Worm (Caenorhabditis elegans) whole organism, L2 larva: Measurements from ENCODE around the gene F13E9.11.

Experiments used
- C34F6.9 ChIP-seq: fragments of 150-350 bp; optimal IDR thresholded peaks from 2 replicates; lab custom pipeline; 2014; ENCODE audit warnings: missing biosample characterization, missing genetic modification characterization
- F13H6.1 ChIP-seq: sonication (generic microtip); optimal IDR thresholded peaks from 2 replicates; lab custom pipeline; 2016; ENCODE audit warnings: missing genetic modification characterization, missing compliant biosample characterization
- R02D3.7 ChIP-seq: fragments of 150-350 bp; optimal IDR thresholded peaks from 2 replicates; lab custom pipeline; 2014; ENCODE audit warnings: missing biosample characterization, missing genetic modification characterization
- Y55F3AM.14 ChIP-seq: fragments of 200-800 bp; sonication (Bioruptor generic); optimal IDR thresholded peaks from 2 replicates; lab custom pipeline; 2018; ENCODE audit warnings: mild to moderate bottlenecking, missing genetic modification characterization, missing compliant biosample characterization
- alr-1 ChIP-seq: fragments of 150-350 bp; optimal IDR thresholded peaks from 2 replicates; lab custom pipeline; 2014; ENCODE audit warnings: missing biosample characterization, missing genetic modification characterization
- aly-2 ChIP-seq: fragments of 150-350 bp; optimal IDR thresholded peaks from 2 replicates; lab custom pipeline; 2014; ENCODE audit warnings: missing biosample characterization, missing genetic modification characterization
- ama-1 ChIP-seq: fragments of 150-350 bp; optimal IDR thresholded peaks from 2 replicates; lab custom pipeline; 2018; ENCODE audit warnings: inconsistent platforms
- blmp-1 ChIP-seq: sonication (generic microtip); optimal IDR thresholded peaks from 2 replicates; lab custom pipeline; 2017; ENCODE audit warnings: missing genetic modification characterization, mild to moderate bottlenecking, missing compliant biosample characterization, antibody characterized with exemption, moderate library complexity; ENCODE audit not compliant: insufficient read depth
- ceh-82 ChIP-seq: fragments of 150-350 bp; optimal IDR thresholded peaks from 2 replicates; lab custom pipeline; 2014; ENCODE audit warnings: missing biosample characterization, missing genetic modification characterization
- crh-2 ChIP-seq: sonication (generic microtip); optimal IDR thresholded peaks from 2 replicates; lab custom pipeline; 2017; ENCODE audit warnings: missing biosample characterization, missing genetic modification characterization
- egl-27 ChIP-seq: sonication (generic microtip); optimal IDR thresholded peaks from 3 replicates; lab custom pipeline; 2017; ENCODE audit warnings: missing biosample characterization, missing genetic modification reagents, missing genetic modification characterization
- elt-1 ChIP-seq: fragments of 150-350 bp; optimal IDR thresholded peaks from 2 replicates; lab custom pipeline; 2014; ENCODE audit warnings: missing biosample characterization, missing genetic modification characterization
- elt-3 ChIP-seq: sonication (generic microtip); optimal IDR thresholded peaks from 2 replicates; lab custom pipeline; 2017; ENCODE audit warnings: missing biosample characterization, missing genetic modification characterization
- fos-1 ChIP-seq: fragments of 150-350 bp; optimal IDR thresholded peaks from 2 replicates; lab custom pipeline; 2014; ENCODE audit warnings: missing biosample characterization, missing genetic modification characterization
- lin-11 ChIP-seq: fragments of 150-350 bp; sonication (generic microtip); optimal IDR thresholded peaks from 2 replicates; lab custom pipeline; 2014; ENCODE audit warnings: missing biosample characterization, missing genetic modification characterization, inconsistent platforms, mixed read lengths
- lin-13 ChIP-seq: fragments of 150-350 bp; optimal IDR thresholded peaks from 2 replicates; lab custom pipeline; 2014; ENCODE audit warnings: missing biosample characterization, missing genetic modification reagents, missing genetic modification characterization
- lin-39 ChIP-seq: fragments of 150-350 bp; optimal IDR thresholded peaks from 2 replicates; lab custom pipeline; 2014; ENCODE audit warnings: missing biosample characterization, missing genetic modification reagents, missing genetic modification characterization
- mab-5 ChIP-seq: fragments of 150-350 bp; optimal IDR thresholded peaks from 2 replicates; lab custom pipeline; 2014; ENCODE audit warnings: missing biosample characterization, missing genetic modification characterization
- mbf-1 ChIP-seq: sonication (generic microtip); optimal IDR thresholded peaks from 2 replicates; lab custom pipeline; 2017; ENCODE audit warnings: missing biosample characterization, missing genetic modification characterization
- mdl-1 ChIP-seq, 2 experiments: fragments of 150-350 bp in 1 of 2; sonication (generic microtip) in 1 of 2; optimal IDR thresholded peaks; 2 replicates each; lab custom pipeline; 2017; ENCODE audit warnings: missing biosample characterization in 2 of 2, missing genetic modification characterization in 2 of 2
- nhr-11 ChIP-seq: fragments of 150-350 bp; optimal IDR thresholded peaks from 2 replicates; lab custom pipeline; 2014; ENCODE audit warnings: missing biosample characterization, missing genetic modification characterization
- nhr-12 ChIP-seq: fragments of 150-350 bp; optimal IDR thresholded peaks from 2 replicates; lab custom pipeline; 2014; ENCODE audit warnings: missing biosample characterization, missing genetic modification characterization
- nhr-21 ChIP-seq: fragments of 150-350 bp; optimal IDR thresholded peaks from 2 replicates; lab custom pipeline; 2014; ENCODE audit warnings: missing biosample characterization, missing genetic modification characterization
- nhr-237 ChIP-seq: fragments of 150-350 bp; optimal IDR thresholded peaks from 2 replicates; lab custom pipeline; 2014; ENCODE audit warnings: missing biosample characterization, missing genetic modification characterization
- nhr-25 ChIP-seq: fragments of 150-350 bp; sonication (generic microtip); optimal IDR thresholded peaks from 3 replicates; lab custom pipeline; 2014; ENCODE audit warnings: missing biosample characterization, missing genetic modification characterization
- nhr-77 ChIP-seq: fragments of 150-350 bp; optimal IDR thresholded peaks from 2 replicates; lab custom pipeline; 2014; ENCODE audit warnings: missing biosample characterization, missing genetic modification characterization
- sem-4 ChIP-seq: fragments of 150-350 bp; optimal IDR thresholded peaks from 2 replicates; lab custom pipeline; 2014; ENCODE audit warnings: missing biosample characterization, missing genetic modification reagents, missing genetic modification characterization
- skn-1 ChIP-seq: sonication (generic microtip); optimal IDR thresholded peaks from 2 replicates; lab custom pipeline; 2017; ENCODE audit warnings: missing biosample characterization, missing genetic modification characterization
- sma-3 ChIP-seq: sonication (generic microtip); optimal IDR thresholded peaks from 2 replicates; lab custom pipeline; 2016; ENCODE audit warnings: missing genetic modification reagents, missing genetic modification characterization, missing compliant biosample characterization
- snpc-4 ChIP-seq: fragments of 150-350 bp; optimal IDR thresholded peaks from 2 replicates; lab custom pipeline; 2014; ENCODE audit warnings: missing biosample characterization, missing genetic modification characterization
- unc-39 ChIP-seq: fragments of 150-350 bp; optimal IDR thresholded peaks from 2 replicates; lab custom pipeline; 2014; ENCODE audit warnings: missing biosample characterization, missing genetic modification characterization
- unc-55 ChIP-seq: fragments of 150-350 bp; sonication (generic microtip); optimal IDR thresholded peaks from 3 replicates; lab custom pipeline; 2014; ENCODE audit warnings: missing biosample characterization, missing genetic modification reagents, missing genetic modification characterization
- unc-62 ChIP-seq: fragments of 150-350 bp; optimal IDR thresholded peaks from 2 replicates; lab custom pipeline; 2014; ENCODE audit warnings: missing biosample characterization, missing genetic modification reagents, missing genetic modification characterization
- zag-1 ChIP-seq: fragments of 150-350 bp; optimal IDR thresholded peaks from 2 replicates; lab custom pipeline; 2014; ENCODE audit warnings: missing biosample characterization, missing genetic modification characterization
- ztf-11 ChIP-seq: sonication (generic microtip); optimal IDR thresholded peaks from 2 replicates; lab custom pipeline; 2017; ENCODE audit warnings: missing biosample characterization, missing genetic modification characterization
- ztf-4 ChIP-seq: fragments of 150-350 bp; optimal IDR thresholded peaks from 2 replicates; lab custom pipeline; 2014; ENCODE audit warnings: missing biosample characterization, missing genetic modification characterization

F13E9.11 gene

DNA sequence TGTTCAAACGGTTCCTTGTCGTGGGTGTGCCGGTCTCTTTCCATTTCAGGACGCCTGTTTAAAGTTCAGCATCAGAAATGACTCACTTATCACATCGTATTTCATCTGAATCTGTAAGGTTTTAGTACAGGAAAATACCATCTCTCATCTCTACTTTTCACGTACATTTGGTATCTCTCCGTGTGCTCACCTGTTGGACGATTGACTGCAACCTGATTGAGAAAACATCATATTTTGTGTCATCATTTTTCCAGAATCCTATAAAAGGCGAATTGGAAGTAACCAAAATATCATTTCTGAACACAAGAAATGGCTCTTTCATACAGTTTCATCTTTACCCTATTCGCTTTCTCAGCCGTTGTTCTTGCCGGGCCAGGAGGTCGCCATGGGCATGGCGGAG, 31.1 kb upstream of the F13E9.11 start, which contains the start of gene srlf-30:
Gene srlf-30, plus strand, starts transcription at position 301 of the 400 bp plus-strand sequence.
- TF ChIP-seq egl-27 (tag; lab: Kevin White, UChicago) (no peak), F13H6.1 (no peak), nhr-25 (no peak), alr-1 (tag; lab: Kevin White, UChicago) (no peak), ceh-82 (no peak), aly-2 (tag; lab: Kevin White, UChicago) (no peak), ama-1 (lab: Kevin White, UChicago) (no peak), lin-13 (GFP tag; lab: Kevin White, UChicago) (no peak), lin-39 (no peak), crh-2 (tag; lab: Kevin White, UChicago) (no peak)

DNA sequence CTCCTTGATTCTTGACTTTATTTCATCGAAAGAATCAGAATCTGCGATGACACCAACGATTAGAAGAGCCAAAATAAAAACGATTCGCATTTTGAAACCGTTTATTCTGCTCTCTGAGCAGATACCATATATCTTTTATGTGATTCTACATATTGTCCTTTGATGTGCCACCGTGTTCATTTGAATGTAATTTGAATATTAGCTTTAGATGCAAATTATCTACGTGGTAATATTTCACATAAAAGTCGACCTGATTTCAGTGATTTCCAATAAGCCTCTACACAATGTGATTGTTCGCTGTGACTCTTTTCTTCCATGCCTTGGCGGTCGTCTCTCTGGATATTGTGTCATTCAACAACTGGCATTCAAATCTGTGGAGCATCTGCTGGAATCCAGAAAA, 30.2 kb upstream of the F13E9.11 start, which contains the start of the genes F13E9.9 and F13E9.19:
Gene F13E9.9, minus strand, starts transcription at position 101 of the 400 bp plus-strand sequence.
Gene F13E9.19, plus strand, starts transcription at position 316 of the 400 bp plus-strand sequence.
- TF ChIP-seq lin-11 (tag; lab: Kevin White, UChicago) (no peak), Y55F3AM.14 (GFP tag; lab: Kevin White, UChicago) (no peak), ztf-11 (no peak), zag-1 (tag; lab: Kevin White, UChicago) (no peak), fos-1 (no peak), sem-4 (tag; lab: Kevin White, UChicago) (no peak), unc-62 (GFP tag; lab: Kevin White, UChicago) (no peak), sma-3 (GFP tag; lab: Kevin White, UChicago) (no peak), ama-1 (lab: Kevin White, UChicago) (no peak), ceh-82 (no peak), nhr-77 (no peak), mab-5 (tag; lab: Kevin White, UChicago) (no peak), unc-55 (GFP tag; lab: Kevin White, UChicago) (no peak), snpc-4 (tag; lab: Kevin White, UChicago) (no peak)

DNA sequence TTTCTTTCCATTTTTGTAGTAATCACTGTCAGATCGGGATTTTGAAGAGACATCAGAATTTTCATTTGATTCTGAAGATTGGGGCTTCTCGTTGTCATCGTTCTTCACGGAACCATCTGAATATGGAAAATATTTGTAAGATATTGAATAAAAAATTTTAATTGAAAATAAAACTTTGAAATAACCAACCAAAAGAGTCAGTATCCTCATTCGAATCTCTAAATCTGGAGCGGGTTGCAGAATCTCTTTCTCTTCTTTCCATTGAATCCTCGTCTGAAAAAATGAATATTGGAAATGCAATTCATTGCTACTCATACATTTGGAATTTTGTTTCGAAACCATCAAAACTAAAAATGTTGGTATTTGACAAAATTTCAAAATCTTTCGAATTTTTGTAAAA, 29.2 kb upstream of the F13E9.11 start:
- no peak for TF ChIP-seq ztf-11
- TF ChIP-seq C34F6.9 (tag; lab: Kevin White, UChicago): no peak
- no peak for TF ChIP-seq mab-5 (tag; lab: Kevin White, UChicago)
- no peak for TF ChIP-seq nhr-12 (tag; lab: Kevin White, UChicago)
- TF ChIP-seq lin-13 (GFP tag; lab: Kevin White, UChicago): no peak
- no peak for TF ChIP-seq unc-39 (tag; lab: Kevin White, UChicago)
- no peak for TF ChIP-seq aly-2 (tag; lab: Kevin White, UChicago)
- TF ChIP-seq nhr-21 (tag; lab: Kevin White, UChicago): no peak
- TF ChIP-seq ama-1 (lab: Kevin White, UChicago): no peak

DNA sequence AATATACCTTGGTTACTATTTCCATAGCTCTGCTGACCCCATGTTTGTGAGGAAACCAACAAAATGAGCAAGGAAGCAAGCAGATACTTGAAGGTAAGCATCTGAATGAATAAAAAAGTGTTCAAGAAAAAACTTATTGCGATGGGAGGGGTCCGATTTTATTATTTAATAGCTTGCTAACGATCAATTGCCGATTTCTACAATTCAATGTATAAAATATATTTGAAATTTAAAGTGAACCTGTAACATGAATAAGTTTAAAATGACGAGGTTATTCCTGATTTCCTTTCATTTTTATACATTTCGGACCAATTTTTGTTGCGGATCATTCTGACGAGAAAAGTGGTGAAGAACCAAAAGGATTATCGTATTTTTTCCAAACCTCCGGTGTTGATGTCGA, 27.6 kb upstream of the F13E9.11 start, which contains the start of gene srlf-13:
Gene srlf-13, minus strand, starts transcription at position 101 of the 400 bp plus-strand sequence.
- TF ChIP-seq mbf-1 (tag; lab: Kevin White, UChicago): no peak
- TF ChIP-seq, all 48 proteins: peak for 0

DNA sequence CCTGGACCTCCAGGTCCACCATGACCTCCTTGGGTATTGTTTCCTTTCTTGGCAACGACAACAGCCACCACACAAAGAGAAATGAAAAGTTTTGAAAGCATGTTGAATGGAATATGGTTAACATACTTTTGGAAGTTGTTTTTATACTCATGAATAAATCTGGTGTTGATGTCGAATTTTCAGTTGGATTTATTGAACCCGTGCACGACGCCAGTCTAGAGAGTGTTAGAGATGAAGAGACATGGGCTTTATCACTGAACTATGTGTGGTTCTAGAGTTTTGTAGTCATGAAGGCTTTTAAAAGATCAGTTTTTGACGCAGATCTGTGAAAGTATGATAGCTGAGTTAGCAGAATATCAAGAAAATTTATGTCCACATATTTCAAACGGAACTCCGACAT, 25.3 kb upstream of the F13E9.11 start, which contains the start of gene srlf-14:
Gene srlf-14, minus strand, starts transcription at position 101 of the 400 bp plus-strand sequence.
- TF ChIP-seq mdl-1 (tag; optimal IDR thresholded peaks at IDR 0.05; lab: Kevin White, UChicago): no peak
- TF ChIP-seq alr-1 (tag; lab: Kevin White, UChicago): no peak
- TF ChIP-seq zag-1 (tag; lab: Kevin White, UChicago): no peak

DNA sequence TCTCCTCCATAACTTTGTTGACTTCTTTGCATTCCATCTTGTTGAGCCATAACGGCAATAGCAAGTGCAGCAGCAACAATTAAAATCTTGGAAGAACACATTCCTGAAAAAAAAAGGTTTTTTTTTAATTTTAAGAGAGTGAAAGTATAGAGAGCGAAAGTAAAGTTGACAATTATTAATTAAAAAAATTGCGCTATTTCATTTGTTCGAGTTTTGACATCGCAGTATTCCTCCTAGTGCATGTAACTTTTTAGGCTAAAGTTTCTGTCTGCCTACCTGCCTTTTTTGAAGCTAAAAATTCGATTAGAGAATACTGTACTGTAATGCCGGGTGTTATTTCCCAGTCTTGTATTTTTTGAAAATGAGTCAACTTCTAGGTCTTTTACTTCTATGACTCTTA, 23.1 kb upstream of the F13E9.11 start, which contains the start of gene srlf-12:
Gene srlf-12, minus strand, starts transcription at position 101 of the 400 bp plus-strand sequence.
- TF ChIP-seq unc-39 (tag; lab: Kevin White, UChicago) (no peak), nhr-25 (no peak), blmp-1 (no peak), elt-3 (tag; lab: Kevin White, UChicago) (no peak), egl-27 (tag; lab: Kevin White, UChicago) (no peak), F13H6.1 (no peak), ztf-4 (tag; lab: Kevin White, UChicago) (no peak), skn-1 (tag; lab: Kevin White, UChicago) (no peak), mab-5 (tag; lab: Kevin White, UChicago) (no peak), aly-2 (tag; lab: Kevin White, UChicago) (no peak), mbf-1 (tag; lab: Kevin White, UChicago) (no peak), nhr-11 (tag; lab: Kevin White, UChicago) (no peak), nhr-237 (tag; lab: Kevin White, UChicago) (no peak), elt-1 (tag; lab: Kevin White, UChicago) (no peak), R02D3.7 (tag; lab: Kevin White, UChicago) (no peak)
